Fruit fly (Drosophila melanogaster) whole organism, wandering third instar larva: ENCODE measurements around the gene CG31294.

Experiments used
- Abd-B ChIP-seq: fragments of >200 bp; optimal IDR thresholded peaks from 2 replicates; lab custom pipeline; 2017; ENCODE audit warnings: missing biosample characterization, missing genetic modification characterization
- CrebA ChIP-seq: fragments of 200-800 bp; sonication (Bioruptor generic); optimal IDR thresholded peaks from 2 replicates; lab custom pipeline; 2016; ENCODE audit warnings: missing biosample characterization, mild to moderate bottlenecking, missing genetic modification characterization, borderline replicate concordance
- Hnf4 ChIP-seq: fragments of 200-800 bp; sonication (Bioruptor generic); optimal IDR thresholded peaks from 2 replicates; lab custom pipeline; 2016; ENCODE audit warnings: missing biosample characterization, mild to moderate bottlenecking, missing genetic modification characterization
- Jra ChIP-seq: sonication (Bioruptor generic); optimal IDR thresholded peaks from 2 replicates; lab custom pipeline; 2016; ENCODE audit warnings: missing biosample characterization, missing genetic modification characterization
- Mio ChIP-seq: sonication (Bioruptor generic); optimal IDR thresholded peaks from 2 replicates; lab custom pipeline; 2016; ENCODE audit warnings: missing biosample characterization, missing genetic modification characterization
- br ChIP-seq: fragments of 200-800 bp; sonication (Bioruptor generic); optimal IDR thresholded peaks from 2 replicates; lab custom pipeline; 2016; ENCODE audit warnings: missing biosample characterization, missing genetic modification characterization
- dmrt93B ChIP-seq: fragments of 200-800 bp; sonication (Bioruptor generic); optimal IDR thresholded peaks from 2 replicates; lab custom pipeline; 2018; ENCODE audit warnings: missing biosample characterization, mild to moderate bottlenecking, missing genetic modification characterization
- fru ChIP-seq: fragments of 200-800 bp; sonication (Bioruptor generic); optimal IDR thresholded peaks from 3 replicates; lab custom pipeline; 2016; ENCODE audit warnings: missing biosample characterization, mild to moderate bottlenecking, missing genetic modification characterization
- jim ChIP-seq: fragments of 175-275, 200-325 bp; sonication (Bioruptor generic); optimal IDR thresholded peaks from 2 replicates; lab custom pipeline; 2016; ENCODE audit warnings: missing biosample characterization, mild to moderate bottlenecking, missing genetic modification characterization
- lola ChIP-seq: fragments of >200 bp; optimal IDR thresholded peaks from 2 replicates; lab custom pipeline; 2017; ENCODE audit warnings: missing biosample characterization, missing genetic modification characterization
- pan ChIP-seq: fragments of >200 bp; optimal IDR thresholded peaks from 2 replicates; lab custom pipeline; 2017
- psq ChIP-seq: fragments of 200-800 bp; sonication (Bioruptor generic); optimal IDR thresholded peaks from 3 replicates; lab custom pipeline; 2017; ENCODE audit warnings: missing biosample characterization, mild to moderate bottlenecking, missing genetic modification characterization, moderate library complexity
- usp ChIP-seq: fragments of >200 bp; optimal IDR thresholded peaks from 2 replicates; lab custom pipeline; 2017; ENCODE audit warnings: missing biosample characterization, missing genetic modification characterization

dm6 chr3R:15762815-15763214, 46.4 kb upstream of the CG31294 start, which contains the start of gene CG12784:
- TF ChIP-seq dmrt93B (GFP tag; lab: Kevin White, UChicago) = no peak
- TF ChIP-seq Mio (GFP tag; lab: Kevin White, UChicago) = no peak
- no peak for TF ChIP-seq psq (GFP tag; lab: Kevin White, UChicago)
- TF ChIP-seq Jra (GFP tag; lab: Kevin White, UChicago) = no peak
- TF ChIP-seq usp = no peak
- TF ChIP-seq fru (GFP tag; lab: Kevin White, UChicago) = no peak
- TF ChIP-seq br = no peak
- no peak for TF ChIP-seq lola
- TF ChIP-seq jim = no peak
- TF ChIP-seq Abd-B (GFP tag; lab: Kevin White, UChicago) = no peak
- no peak for TF ChIP-seq Hnf4 (GFP tag; lab: Kevin White, UChicago)
- no peak for TF ChIP-seq pan
- no peak for TF ChIP-seq CrebA (GFP tag; lab: Kevin White, UChicago)
